Fruit fly (Drosophila melanogaster): ENCODE measurements around the gene CG1622.

dm6 chrX:13312200-13312599 is 15.3 kb downstream of the CG1622 start:
- TF ChIP-seq CG8478 (optimal IDR thresholded peaks at IDR 0.05) (no peak), pan (optimal IDR thresholded peaks at IDR 0.05) (no peak), EcR (GFP tag; optimal IDR thresholded peaks at IDR 0.05) (no peak), usp (GFP tag; optimal IDR thresholded peaks at IDR 0.05) (no peak)
